Fruit fly (Drosophila melanogaster) S2 (cell line): ENCODE data around the gene CG3407.

Experiments
- CG8478 ChIP-seq: fragments of >200 bp; optimal IDR thresholded peaks from 2 replicates; lab custom pipeline; 2018
- CTCF ChIP-seq, 2 experiments: fragments of >200 bp; optimal IDR thresholded peaks; 2 replicates each; lab custom pipeline; 2018

- TF ChIP-seq CG8478 (lab: Kevin White, UChicago) (no peak), CTCF (optimal IDR thresholded peaks at IDR 0.05; lab: Kevin White, UChicago) (no peak)
These were observed 16.0 kb upstream of the CG3407 start for dm6 chr2L:3829220-3829619.
